Fruit fly (Drosophila melanogaster): ENCODE measurements around the gene CG4768.

Gene CG4768

DNA sequence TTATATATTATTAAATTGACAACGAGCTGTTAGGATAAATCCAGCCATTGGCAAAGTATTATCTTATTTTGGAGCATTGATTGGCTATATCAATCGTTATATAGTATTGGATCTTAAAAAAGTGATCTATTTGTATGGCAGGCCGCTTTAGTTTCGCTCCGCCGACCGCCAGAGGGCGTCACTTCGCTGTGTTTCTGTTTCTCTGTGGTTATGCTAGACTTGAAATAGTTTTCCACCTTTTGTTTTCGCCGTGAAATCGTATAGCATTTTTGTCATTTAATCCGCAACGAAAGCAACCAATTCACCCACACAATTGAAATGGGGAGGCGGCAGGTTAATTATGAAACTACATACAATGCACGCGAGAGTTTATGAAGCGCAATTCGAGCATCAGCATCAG is 45.1 kb upstream of the CG4768 start (continued):
- no peak for TF ChIP-seq abd-A (tag; optimal IDR thresholded peaks at IDR 0.05)
- TF ChIP-seq CG2199 (GFP tag; IDR thresholded peaks at IDR 0.05), result peak; percentile 92
- TF ChIP-seq ERR (GFP tag; optimal IDR thresholded peaks at IDR 0.05), result no peak
- no peak for TF ChIP-seq grau (tag; optimal IDR thresholded peaks at IDR 0.05)
- TF ChIP-seq CG10979 (tag; optimal IDR thresholded peaks at IDR 0.05), result peak; percentile 27
- 0 out of 2 replicates have a peak, but pooled peaks have one; percentile 14 for TF ChIP-seq chm (GFP tag; IDR thresholded peaks at IDR 0.05)
- TF ChIP-seq CG11093 (GFP tag; IDR thresholded peaks at IDR 0.05), result no peak
- peak; percentile 13 for TF ChIP-seq CG1529 (GFP tag; optimal IDR thresholded peaks at IDR 0.05)
- no peak for TF ChIP-seq CG13775 (GFP tag; optimal IDR thresholded peaks at IDR 0.05)
- TF ChIP-seq Nf-YB (GFP tag; optimal IDR thresholded peaks at IDR 0.05), result no peak
- no peak for TF ChIP-seq gcm (GFP tag; optimal IDR thresholded peaks at IDR 0.05)
- TF ChIP-seq nerfin-2 (GFP tag; IDR thresholded peaks at IDR 0.05; ENCODE audit: partially characterized antibody), result no peak
- no peak for TF ChIP-seq CG16813 (GFP tag; IDR thresholded peaks at IDR 0.05; ENCODE audit: partially characterized antibody)
- no peak for TF ChIP-seq CG11398 (GFP tag; optimal IDR thresholded peaks at IDR 0.05)
- no peak for TF ChIP-seq Six4 (GFP tag; optimal IDR thresholded peaks at IDR 0.05)
- no peak for TF ChIP-seq E2f2 (GFP tag; IDR thresholded peaks at IDR 0.05)
- no peak for TF ChIP-seq CG10147 (GFP tag; optimal IDR thresholded peaks at IDR 0.05)
- TF ChIP-seq cad (GFP tag; optimal IDR thresholded peaks at IDR 0.05), result no peak
- TF ChIP-seq dmrt11E (tag; optimal IDR thresholded peaks at IDR 0.05), result no peak
- no peak for TF ChIP-seq Stat92E (GFP tag; optimal IDR thresholded peaks at IDR 0.05)
- TF ChIP-seq CG12659 (GFP tag; optimal IDR thresholded peaks at IDR 0.05), result no peak
- TF ChIP-seq ATbp (GFP tag; optimal IDR thresholded peaks at IDR 0.05), result peak; percentile 0
- TF ChIP-seq Xrp1 (GFP tag; IDR thresholded peaks at IDR 0.05), result 0 out of 2 replicates have a peak, but pooled peaks have one; percentile 14
- TF ChIP-seq tna (GFP tag; IDR thresholded peaks at IDR 0.05; ENCODE audit: partially characterized antibody), result no peak
- TF ChIP-seq CG7271 (tag; optimal IDR thresholded peaks at IDR 0.05), result no peak
- TF ChIP-seq dysf (GFP tag; IDR thresholded peaks at IDR 0.05), result no peak
- no peak for TF ChIP-seq gce (GFP tag; IDR thresholded peaks at IDR 0.05)
- TF ChIP-seq dmrt99B (tag; optimal IDR thresholded peaks at IDR 0.05), result peak; percentile 30
- no peak for TF ChIP-seq usp (GFP tag; optimal IDR thresholded peaks at IDR 0.05)
- no peak for TF ChIP-seq CG4854 (GFP tag; optimal IDR thresholded peaks at IDR 0.05)
- TF ChIP-seq dpn (GFP tag; optimal IDR thresholded peaks at IDR 0.05), result no peak
- TF ChIP-seq CG4424 (GFP tag; optimal IDR thresholded peaks at IDR 0.05), result peak; percentile 34
- TF ChIP-seq CG7928 (GFP tag; optimal IDR thresholded peaks at IDR 0.05), result no peak
- no peak for TF ChIP-seq CG10462 (GFP tag; optimal IDR thresholded peaks at IDR 0.05)
- no peak for TF ChIP-seq Dfd (GFP tag; optimal IDR thresholded peaks at IDR 0.05)
- no peak for TF ChIP-seq CG1792 (GFP tag; optimal IDR thresholded peaks at IDR 0.05)
- TF ChIP-seq CG9215 (GFP tag; IDR thresholded peaks at IDR 0.05), result no peak
- no peak for TF ChIP-seq lilli (GFP tag; optimal IDR thresholded peaks at IDR 0.05)
- TF ChIP-seq CG17802 (tag; optimal IDR thresholded peaks at IDR 0.05), result no peak
- no peak for TF ChIP-seq nom (GFP tag; optimal IDR thresholded peaks at IDR 0.05)
- TF ChIP-seq nau (GFP tag; optimal IDR thresholded peaks at IDR 0.05), result no peak
- TF ChIP-seq CG2712 (tag; optimal IDR thresholded peaks at IDR 0.05), result no peak
- no peak for TF ChIP-seq mld (GFP tag; IDR thresholded peaks at IDR 0.05; ENCODE audit: partially characterized antibody)
- no peak for TF ChIP-seq CG12769 (tag; optimal IDR thresholded peaks at IDR 0.05)
- peak; percentile 69 for TF ChIP-seq trem (tag; optimal IDR thresholded peaks at IDR 0.05)
- no peak for TF ChIP-seq CG11695 (GFP tag; IDR thresholded peaks at IDR 0.05)
- TF ChIP-seq insv (GFP tag; optimal IDR thresholded peaks at IDR 0.05), result no peak
- no peak for TF ChIP-seq tio (GFP tag; optimal IDR thresholded peaks at IDR 0.05)
- TF ChIP-seq CG10959 (GFP tag; IDR thresholded peaks at IDR 0.05), result no peak
- TF ChIP-seq CG8765 (GFP tag; IDR thresholded peaks at IDR 0.05), result no peak
- TF ChIP-seq HLH3B (GFP tag; IDR thresholded peaks at IDR 0.05), result no peak

Data from whole organism, embryonic.